Worm (Caenorhabditis elegans) whole organism, L3 larva: ENCODE measurements around the gene E02C12.6.

ENCODE experiments used
- lin-15B ChIP-seq: fragments of 150-350 bp; optimal IDR thresholded peaks from 2 replicates; lab custom pipeline; 2014; ENCODE audit warnings: missing biosample characterization, missing genetic modification characterization
- nhr-237 ChIP-seq: fragments of 150-350 bp; optimal IDR thresholded peaks from 2 replicates; lab custom pipeline; 2014; ENCODE audit warnings: missing biosample characterization, missing genetic modification characterization
- tbx-2 ChIP-seq: sonication (generic microtip); optimal IDR thresholded peaks from 2 replicates; lab custom pipeline; 2016; ENCODE audit warnings: mild to moderate bottlenecking, missing genetic modification characterization, missing compliant biosample characterization

ce11 chrV:9384359-9384758 is 13.5 kb upstream of the E02C12.6 start:
- TF ChIP-seq nhr-237 = no peak
- TF ChIP-seq tbx-2 = no peak
- TF ChIP-seq lin-15B (tag; lab: Kevin White, UChicago) = no peak
